Worm (Caenorhabditis elegans) whole organism, early embryonic: ENCODE data around the gene Y110A2AL.5.

Experiments
- B0310.2 ChIP-seq: sonication (generic microtip); optimal IDR thresholded peaks from 2 replicates; lab custom pipeline; 2016; ENCODE audit warnings: mild to moderate bottlenecking, missing genetic modification characterization, missing compliant biosample characterization
- F13C5.2 ChIP-seq: sonication (generic microtip); optimal IDR thresholded peaks from 2 replicates; lab custom pipeline; 2017; ENCODE audit warnings: mild to moderate bottlenecking, missing genetic modification characterization, inconsistent platforms, missing compliant biosample characterization
- aly-1 ChIP-seq: sonication (generic microtip); optimal IDR thresholded peaks from 2 replicates; lab custom pipeline; 2016; ENCODE audit warnings: missing genetic modification characterization, missing compliant biosample characterization
- ama-1 ChIP-seq: fragments of 150-350 bp; optimal IDR thresholded peaks from 2 replicates; lab custom pipeline; 2014
- ceh-13 ChIP-seq: fragments of 200-800 bp; sonication (Bioruptor generic); optimal IDR thresholded peaks from 2 replicates; lab custom pipeline; 2018; ENCODE audit warnings: mild to moderate bottlenecking, missing genetic modification characterization, missing compliant biosample characterization
- ceh-36 ChIP-seq: sonication (generic microtip); optimal IDR thresholded peaks from 2 replicates; lab custom pipeline; 2016; ENCODE audit warnings: missing genetic modification characterization, inconsistent platforms, missing compliant biosample characterization
- ets-7 ChIP-seq: sonication (generic microtip); optimal IDR thresholded peaks from 2 replicates; lab custom pipeline; 2016; ENCODE audit warnings: missing genotype, missing genetic modification characterization, missing compliant biosample characterization
- flt-1 ChIP-seq: fragments of 200-800 bp; sonication (Bioruptor generic); IDR thresholded peaks from 2 replicates; pipeline ENCODE4 v1.3.6; 2022; ENCODE audit warnings: missing genetic modification characterization, missing compliant biosample characterization
- hmbx-1 ChIP-seq: sonication (generic microtip); optimal IDR thresholded peaks from 2 replicates; lab custom pipeline; 2016; ENCODE audit warnings: mild to moderate bottlenecking, missing genetic modification characterization, missing compliant biosample characterization
- hmg-4 ChIP-seq: fragments of 200-800 bp; sonication (Bioruptor generic); optimal IDR thresholded peaks from 2 replicates; lab custom pipeline; 2018; ENCODE audit warnings: mild to moderate bottlenecking, missing genetic modification characterization, missing compliant biosample characterization
- hnd-1 ChIP-seq: sonication (generic microtip); optimal IDR thresholded peaks from 2 replicates; lab custom pipeline; 2016; ENCODE audit warnings: missing genetic modification characterization, missing compliant biosample characterization
- pes-1 ChIP-seq: fragments of 200-800 bp; sonication (Bioruptor generic); IDR thresholded peaks from 2 replicates; pipeline ENCODE4 v1.3.6; 2022; ENCODE audit warnings: missing genetic modification reagents, missing genetic modification characterization, missing compliant biosample characterization
- scrt-1 ChIP-seq: fragments of 200-800 bp; sonication (Bioruptor generic); IDR thresholded peaks from 2 replicates; pipeline ENCODE4 v1.3.6; 2022; ENCODE audit warnings: missing genetic modification characterization, missing compliant biosample characterization
- sea-1 ChIP-seq: fragments of 200-800 bp; sonication (Bioruptor generic); conservative IDR thresholded peaks from 2 replicates; pipeline ENCODE4 v1.3.6; 2022; ENCODE audit warnings: missing genetic modification characterization, missing compliant biosample characterization
- tbx-11 ChIP-seq: fragments of 200-800 bp; sonication (Bioruptor generic); IDR thresholded peaks from 2 replicates; pipeline ENCODE4 v1.3.6; 2022; ENCODE audit warnings: missing genetic modification characterization, missing compliant biosample characterization
- tbx-37 ChIP-seq: fragments of 200-800 bp; sonication (Bioruptor generic); conservative IDR thresholded peaks from 2 replicates; pipeline ENCODE4 v1.3.6; 2022; ENCODE audit warnings: missing genetic modification reagents, missing genetic modification characterization, missing compliant biosample characterization
- tra-4 ChIP-seq: sonication (generic microtip); optimal IDR thresholded peaks from 2 replicates; lab custom pipeline; 2017; ENCODE audit warnings: missing genetic modification characterization, missing compliant biosample characterization

The Y110A2AL.5 gene

ce11 chrII:2827859-2828403 lies 36.4 kb upstream of the Y110A2AL.5 start, which contains the start of gene K12H6.8:
Gene K12H6.8 (plus strand): TSS chrII:2827896.
- TF ChIP-seq tbx-11 (GFP tag; lab: Robert Waterston, UW): no peak
- TF ChIP-seq ama-1: peak; percentile 73

- TF ChIP-seq flt-1 (GFP tag; lab: Robert Waterston, UW): no peak
- no peak for TF ChIP-seq tbx-11 (GFP tag; lab: Robert Waterston, UW)
- TF ChIP-seq ceh-36 (tag; lab: Kevin White, UChicago): no peak
- TF ChIP-seq ceh-13: no peak
- TF ChIP-seq ama-1: no peak
- no peak for TF ChIP-seq aly-1 (tag; lab: Kevin White, UChicago)
- TF ChIP-seq hnd-1 (tag; lab: Kevin White, UChicago): no peak
- no peak for TF ChIP-seq scrt-1 (GFP tag; lab: Robert Waterston, UW)
- no peak for TF ChIP-seq hmbx-1 (tag; lab: Kevin White, UChicago)
- TF ChIP-seq ets-7 (tag; lab: Kevin White, UChicago): no peak
- TF ChIP-seq sea-1 (GFP tag; lab: Robert Waterston, UW): no peak
- TF ChIP-seq pes-1 (GFP tag; lab: Robert Waterston, UW): no peak
- no peak for TF ChIP-seq F13C5.2 (tag; lab: Kevin White, UChicago)
- no peak for TF ChIP-seq B0310.2 (tag; lab: Kevin White, UChicago)
- no peak for TF ChIP-seq tra-4 (tag; lab: Kevin White, UChicago)
- TF ChIP-seq tbx-37 (GFP tag; lab: Robert Waterston, UW): no peak
- no peak for TF ChIP-seq hmg-4 (GFP tag; lab: Kevin White, UChicago)
These were observed 34.8 kb upstream of the Y110A2AL.5 start for ce11 chrII:2829482-2829881.

- no peak for TF ChIP-seq scrt-1 (GFP tag; lab: Robert Waterston, UW)
These were observed 34.2 kb upstream of the Y110A2AL.5 start for ce11 chrII:2830144-2830543.

- TF ChIP-seq F13C5.2 (tag; lab: Kevin White, UChicago) (no peak), pes-1 (GFP tag; lab: Robert Waterston, UW) (no peak), sea-1 (GFP tag; lab: Robert Waterston, UW) (no peak), aly-1 (tag; lab: Kevin White, UChicago) (no peak), ets-7 (tag; lab: Kevin White, UChicago) (no peak), tbx-11 (GFP tag; lab: Robert Waterston, UW) (no peak), scrt-1 (GFP tag; lab: Robert Waterston, UW) (no peak), ceh-36 (tag; lab: Kevin White, UChicago) (no peak), tra-4 (tag; lab: Kevin White, UChicago) (no peak), B0310.2 (tag; lab: Kevin White, UChicago) (no peak), hmbx-1 (tag; lab: Kevin White, UChicago) (no peak), flt-1 (GFP tag; lab: Robert Waterston, UW) (no peak), tbx-37 (GFP tag; lab: Robert Waterston, UW) (no peak), hnd-1 (tag; lab: Kevin White, UChicago) (no peak), ama-1 (no peak), ceh-13 (no peak), hmg-4 (GFP tag; lab: Kevin White, UChicago) (no peak)
These were observed 33.2 kb upstream of the Y110A2AL.5 start, which contains the start of gene K12H6.6 for ce11 chrII:2831173-2831572. Gene K12H6.6 (minus strand): TSS chrII:2831233.

DNA sequence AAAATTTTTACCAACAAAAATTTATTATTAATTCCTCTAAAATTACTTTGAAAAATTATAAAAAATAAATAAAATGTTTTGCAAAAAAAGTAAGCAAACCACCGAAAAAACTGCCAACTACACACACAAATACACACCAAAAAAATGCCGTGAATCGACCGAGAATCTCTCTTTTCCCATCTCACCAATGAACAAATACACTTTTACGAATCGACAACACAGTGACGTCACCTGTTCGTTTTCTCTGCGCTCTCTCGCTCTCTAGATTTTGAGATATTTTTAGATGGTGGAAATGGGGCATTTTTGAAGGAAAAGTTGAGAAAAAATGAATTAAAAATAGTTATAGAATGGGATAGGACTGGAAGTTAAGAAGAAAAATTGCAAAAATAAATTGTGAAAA lies 32.2 kb upstream of the Y110A2AL.5 start:
- no peak for TF ChIP-seq hmg-4 (GFP tag; lab: Kevin White, UChicago)
- no peak for TF ChIP-seq tbx-37 (GFP tag; lab: Robert Waterston, UW)
- no peak for TF ChIP-seq B0310.2 (tag; lab: Kevin White, UChicago)
- no peak for TF ChIP-seq flt-1 (GFP tag; lab: Robert Waterston, UW)
- TF ChIP-seq pes-1 (GFP tag; lab: Robert Waterston, UW): no peak
- no peak for TF ChIP-seq F13C5.2 (tag; lab: Kevin White, UChicago)
- no peak for TF ChIP-seq sea-1 (GFP tag; lab: Robert Waterston, UW)
- no peak for TF ChIP-seq hnd-1 (tag; lab: Kevin White, UChicago)
- TF ChIP-seq hmbx-1 (tag; lab: Kevin White, UChicago): no peak
- no peak for TF ChIP-seq scrt-1 (GFP tag; lab: Robert Waterston, UW)
- no peak for TF ChIP-seq tra-4 (tag; lab: Kevin White, UChicago)
- TF ChIP-seq ets-7 (tag; lab: Kevin White, UChicago): no peak
- TF ChIP-seq ceh-13: no peak
- TF ChIP-seq ceh-36 (tag; lab: Kevin White, UChicago): no peak
- TF ChIP-seq ama-1: no peak
- TF ChIP-seq aly-1 (tag; lab: Kevin White, UChicago): no peak

- TF ChIP-seq hmg-4 (GFP tag; lab: Kevin White, UChicago): peak; percentile 9
- TF ChIP-seq F13C5.2 (tag; lab: Kevin White, UChicago): no peak
These were observed 31.8 kb upstream of the Y110A2AL.5 start for ce11 chrII:2832539-2832938.

- no peak for TF ChIP-seq sea-1 (GFP tag; lab: Robert Waterston, UW)
- TF ChIP-seq scrt-1 (GFP tag; lab: Robert Waterston, UW): no peak
- no peak for TF ChIP-seq tra-4 (tag; lab: Kevin White, UChicago)
- no peak for TF ChIP-seq hmbx-1 (tag; lab: Kevin White, UChicago)
- no peak for TF ChIP-seq tbx-37 (GFP tag; lab: Robert Waterston, UW)
- no peak for TF ChIP-seq ceh-36 (tag; lab: Kevin White, UChicago)
- TF ChIP-seq F13C5.2 (tag; lab: Kevin White, UChicago): no peak
- TF ChIP-seq hnd-1 (tag; lab: Kevin White, UChicago): no peak
- TF ChIP-seq ama-1: no peak
These were observed 30.2 kb upstream of the Y110A2AL.5 start for ce11 chrII:2834105-2834504.
